Worm (Caenorhabditis elegans) whole organism, L3 larva: ENCODE data around the gene C53A5.13.

Source experiments
- R02D3.7 ChIP-seq: fragments of 150-350 bp; optimal IDR thresholded peaks from 2 replicates; lab custom pipeline; 2014; ENCODE audit warnings: missing biosample characterization, missing genetic modification characterization
- ZK546.5 ChIP-seq: sonication (generic microtip); optimal IDR thresholded peaks from 2 replicates; lab custom pipeline; 2017; ENCODE audit warnings: missing biosample characterization, missing genetic modification characterization
- aly-2 ChIP-seq: fragments of 150-350 bp; optimal IDR thresholded peaks from 2 replicates; lab custom pipeline; 2014; ENCODE audit warnings: missing biosample characterization, missing genetic modification characterization
- ama-1 ChIP-seq: fragments of 150-350 bp; optimal IDR thresholded peaks from 2 replicates; lab custom pipeline; 2018
- ceh-16 ChIP-seq: sonication (generic microtip); optimal IDR thresholded peaks from 2 replicates; lab custom pipeline; 2017; ENCODE audit warnings: missing biosample characterization, missing genetic modification characterization
- ceh-28 ChIP-seq: fragments of 150-350 bp; optimal IDR thresholded peaks from 2 replicates; lab custom pipeline; 2014; ENCODE audit warnings: missing biosample characterization, missing genetic modification reagents, missing genetic modification characterization
- ceh-82 ChIP-seq: fragments of 150-350 bp; optimal IDR thresholded peaks from 2 replicates; lab custom pipeline; 2014; ENCODE audit warnings: missing biosample characterization, missing genetic modification characterization
- ceh-9 ChIP-seq: sonication (generic microtip); optimal IDR thresholded peaks from 2 replicates; lab custom pipeline; 2018; ENCODE audit warnings: missing biosample characterization, missing genetic modification characterization
- daf-12 ChIP-seq: fragments of 150-350 bp; optimal IDR thresholded peaks from 2 replicates; lab custom pipeline; 2014; ENCODE audit warnings: missing biosample characterization, missing genetic modification reagents, missing genetic modification characterization
- egl-27 ChIP-seq: sonication (generic microtip); optimal IDR thresholded peaks from 4 replicates; lab custom pipeline; 2017; ENCODE audit warnings: missing biosample characterization, missing genetic modification reagents, missing genetic modification characterization
- egl-5 ChIP-seq: fragments of 150-350 bp; optimal IDR thresholded peaks from 2 replicates; lab custom pipeline; 2017; ENCODE audit warnings: missing biosample characterization, missing genetic modification reagents, missing genetic modification characterization, inconsistent platforms
- elt-1 ChIP-seq: fragments of 150-350 bp; optimal IDR thresholded peaks from 2 replicates; lab custom pipeline; 2014; ENCODE audit warnings: missing biosample characterization, missing genetic modification characterization
- elt-2 ChIP-seq: sonication (generic microtip); optimal IDR thresholded peaks from 2 replicates; lab custom pipeline; 2016; ENCODE audit warnings: missing genetic modification reagents, mild to moderate bottlenecking, missing genetic modification characterization, missing compliant biosample characterization
- elt-3 ChIP-seq, 3 experiments: fragments of 150-350 bp in 1 of 3; sonication (generic microtip) in 2 of 3; optimal IDR thresholded peaks; 2 replicates in 2 of 3; 4 replicates in 1 of 3; lab custom pipeline; 2014 to 2017; ENCODE audit warnings: missing biosample characterization in 3 of 3, missing genetic modification characterization in 3 of 3
- eor-1 ChIP-seq, 2 experiments: fragments of 150-350 bp; optimal IDR thresholded peaks; 2 replicates each; lab custom pipeline; 2014 to 2018; ENCODE audit warnings: missing biosample characterization in 2 of 2, missing genetic modification characterization in 2 of 2
- fkh-10 ChIP-seq: sonication (generic microtip); optimal IDR thresholded peaks from 2 replicates; lab custom pipeline; 2017; ENCODE audit warnings: missing biosample characterization, missing genetic modification reagents, missing genetic modification characterization
- fkh-2 ChIP-seq: fragments of 150-350 bp; optimal IDR thresholded peaks from 2 replicates; lab custom pipeline; 2014; ENCODE audit warnings: missing biosample characterization, missing genetic modification reagents, missing genetic modification characterization
- fos-1 ChIP-seq: fragments of 150-350 bp; optimal IDR thresholded peaks from 2 replicates; lab custom pipeline; 2014; ENCODE audit warnings: missing biosample characterization, missing genetic modification characterization
- hmg-11 ChIP-seq: sonication (generic microtip); optimal IDR thresholded peaks from 2 replicates; lab custom pipeline; 2016; ENCODE audit warnings: missing genetic modification characterization, missing compliant biosample characterization
- jun-1 ChIP-seq: fragments of 150-350 bp; optimal IDR thresholded peaks from 2 replicates; lab custom pipeline; 2014; ENCODE audit warnings: missing biosample characterization, missing genetic modification reagents, missing genetic modification characterization
- lin-15B ChIP-seq: fragments of 150-350 bp; optimal IDR thresholded peaks from 2 replicates; lab custom pipeline; 2014; ENCODE audit warnings: missing biosample characterization, missing genetic modification characterization
- lin-39 ChIP-seq: fragments of 150-350 bp; optimal IDR thresholded peaks from 2 replicates; lab custom pipeline; 2018; ENCODE audit warnings: missing biosample characterization, missing genetic modification reagents, missing genetic modification characterization
- lsy-12 ChIP-seq: sonication (generic microtip); optimal IDR thresholded peaks from 2 replicates; lab custom pipeline; 2016; ENCODE audit warnings: mild to moderate bottlenecking, missing genetic modification characterization, missing compliant biosample characterization
- mdl-1 ChIP-seq: fragments of 150-350 bp; optimal IDR thresholded peaks from 2 replicates; lab custom pipeline; 2014; ENCODE audit warnings: missing biosample characterization, missing genetic modification characterization
- mml-1 ChIP-seq: fragments of 150-350 bp; sonication (generic microtip); optimal IDR thresholded peaks from 3 replicates; lab custom pipeline; 2014; ENCODE audit warnings: missing biosample characterization, missing genetic modification characterization
- nfya-1 ChIP-seq: sonication (generic microtip); optimal IDR thresholded peaks from 2 replicates; lab custom pipeline; 2017; ENCODE audit warnings: missing genetic modification characterization, mild to moderate bottlenecking, missing compliant biosample characterization, antibody characterized with exemption, moderate library complexity; ENCODE audit not compliant: insufficient read depth
- nhr-11 ChIP-seq: fragments of 150-350 bp; optimal IDR thresholded peaks from 2 replicates; lab custom pipeline; 2014; ENCODE audit warnings: missing biosample characterization, missing genetic modification characterization
- nhr-12 ChIP-seq: fragments of 150-350 bp; optimal IDR thresholded peaks from 2 replicates; lab custom pipeline; 2014; ENCODE audit warnings: missing biosample characterization, missing genetic modification characterization
- nhr-23 ChIP-seq: fragments of 150-350 bp; optimal IDR thresholded peaks from 2 replicates; lab custom pipeline; 2014; ENCODE audit warnings: missing biosample characterization, missing genetic modification reagents, missing genetic modification characterization
- nhr-237 ChIP-seq: fragments of 150-350 bp; optimal IDR thresholded peaks from 2 replicates; lab custom pipeline; 2014; ENCODE audit warnings: missing biosample characterization, missing genetic modification characterization
- nhr-25 ChIP-seq: sonication (generic microtip); optimal IDR thresholded peaks from 2 replicates; lab custom pipeline; 2017; ENCODE audit warnings: missing biosample characterization, missing genetic modification characterization
- nhr-28 ChIP-seq: fragments of 150-350 bp; optimal IDR thresholded peaks from 2 replicates; lab custom pipeline; 2014; ENCODE audit warnings: missing biosample characterization, missing genetic modification characterization
- nhr-43 ChIP-seq: sonication (generic microtip); optimal IDR thresholded peaks from 2 replicates; lab custom pipeline; 2016; ENCODE audit warnings: mild to moderate bottlenecking, missing genetic modification characterization, missing compliant biosample characterization; ENCODE audit not compliant: poor library complexity, severe bottlenecking
- nhr-67 ChIP-seq: fragments of 150-350 bp; optimal IDR thresholded peaks from 2 replicates; lab custom pipeline; 2014; ENCODE audit warnings: missing biosample characterization, missing genetic modification characterization
- nhr-76 ChIP-seq: fragments of 150-350 bp; sonication (generic microtip); optimal IDR thresholded peaks from 5 replicates; lab custom pipeline; 2014; ENCODE audit warnings: missing biosample characterization, missing genetic modification characterization
- nhr-77 ChIP-seq: fragments of 150-350 bp; optimal IDR thresholded peaks from 2 replicates; lab custom pipeline; 2014; ENCODE audit warnings: missing biosample characterization, missing genetic modification characterization
- pha-4 ChIP-seq: fragments of 150-350 bp; optimal IDR thresholded peaks from 2 replicates; lab custom pipeline; 2014; ENCODE audit warnings: missing biosample characterization, missing genetic modification reagents, missing genetic modification characterization
- pqm-1 ChIP-seq: fragments of 150-350 bp; optimal IDR thresholded peaks from 2 replicates; lab custom pipeline; 2017; ENCODE audit warnings: missing biosample characterization, missing genetic modification characterization, inconsistent platforms
- sea-2 ChIP-seq: fragments of 150-350 bp; sonication (generic microtip); optimal IDR thresholded peaks from 4 replicates; lab custom pipeline; 2014; ENCODE audit warnings: missing biosample characterization, missing genetic modification reagents, missing genetic modification characterization
- skn-1 ChIP-seq: fragments of 150-350 bp; optimal IDR thresholded peaks from 2 replicates; lab custom pipeline; 2014; ENCODE audit warnings: missing biosample characterization, missing genetic modification characterization
- snpc-4 ChIP-seq: fragments of 150-350 bp; optimal IDR thresholded peaks from 2 replicates; lab custom pipeline; 2014; ENCODE audit warnings: missing biosample characterization, missing genetic modification characterization
- tbx-2 ChIP-seq: sonication (generic microtip); optimal IDR thresholded peaks from 2 replicates; lab custom pipeline; 2016; ENCODE audit warnings: mild to moderate bottlenecking, missing genetic modification characterization, missing compliant biosample characterization
- unc-39 ChIP-seq: sonication (generic microtip); optimal IDR thresholded peaks from 4 replicates; lab custom pipeline; 2017; ENCODE audit warnings: missing biosample characterization, missing genetic modification characterization
- unc-62 ChIP-seq: fragments of 150-350 bp; sonication (generic microtip); optimal IDR thresholded peaks from 4 replicates; lab custom pipeline; 2014; ENCODE audit warnings: missing biosample characterization, missing genetic modification reagents, missing genetic modification characterization
- zag-1 ChIP-seq: fragments of 150-350 bp; optimal IDR thresholded peaks from 2 replicates; lab custom pipeline; 2014; ENCODE audit warnings: missing biosample characterization, missing genetic modification characterization
- ztf-11 ChIP-seq: fragments of 150-350 bp; optimal IDR thresholded peaks from 2 replicates; lab custom pipeline; 2014; ENCODE audit warnings: missing biosample characterization, missing genetic modification characterization
- ztf-4 ChIP-seq: fragments of 150-350 bp; optimal IDR thresholded peaks from 2 replicates; lab custom pipeline; 2014; ENCODE audit warnings: missing biosample characterization, missing genetic modification characterization

C53A5.13 gene

ce11 chrV:14597005-14597680 is 50.5 kb downstream of the C53A5.13 start, which contains the start of gene pes-9:
Gene pes-9, minus strand, starts transcription at chrV:14597034.
- TF ChIP-seq elt-2 (tag; lab: Kevin White, UChicago) (peak; percentile 68), pqm-1 (tag; lab: Kevin White, UChicago) (peak; percentile 24), ceh-9 (tag; lab: Kevin White, UChicago) (no peak), ztf-11 (tag; lab: Kevin White, UChicago) (no peak), lin-39 (tag; lab: Kevin White, UChicago) (no peak), pha-4 (no peak), nhr-23 (no peak), jun-1 (no peak), nhr-11 (tag; lab: Kevin White, UChicago) (no peak), nhr-28 (no peak), ama-1 (lab: Kevin White, UChicago) (no peak), nhr-76 (no peak), nhr-12 (no peak), ZK546.5 (no peak), skn-1 (no peak), daf-12 (tag; lab: Kevin White, UChicago) (no peak), nhr-25 (tag; lab: Kevin White, UChicago) (no peak), nhr-67 (tag; lab: Kevin White, UChicago) (no peak)

- TF ChIP-seq fkh-2 (tag; lab: Kevin White, UChicago) (no peak), tbx-2 (tag; lab: Kevin White, UChicago) (no peak), ceh-16 (tag; lab: Kevin White, UChicago) (no peak), unc-39 (tag; lab: Kevin White, UChicago) (no peak), egl-27 (no peak), ztf-4 (no peak), nhr-25 (tag; lab: Kevin White, UChicago) (peak; percentile 37), jun-1 (no peak), pqm-1 (tag; lab: Kevin White, UChicago) (peak; percentile 16), nhr-23 (no peak), unc-62 (GFP tag; lab: Kevin White, UChicago) (no peak), elt-2 (tag; lab: Kevin White, UChicago) (peak; percentile 16), zag-1 (tag; lab: Kevin White, UChicago) (no peak), hmg-11 (tag; lab: Kevin White, UChicago) (peak; percentile 44), ceh-28 (tag; lab: Kevin White, UChicago) (no peak), elt-3 (tag; optimal IDR thresholded peaks at IDR 0.05; lab: Kevin White, UChicago) (no peak), ama-1 (lab: Kevin White, UChicago) (no peak), sea-2 (GFP tag; lab: Kevin White, UChicago) (no peak), pha-4 (no peak), ZK546.5 (no peak), lin-39 (tag; lab: Kevin White, UChicago) (peak; percentile 31), egl-5 (tag; lab: Kevin White, UChicago) (peak; percentile 5), eor-1 (tag; optimal IDR thresholded peaks at IDR 0.05; lab: Kevin White, UChicago) (no peak), nhr-11 (tag; lab: Kevin White, UChicago) (no peak), fos-1 (no peak), elt-1 (tag; lab: Kevin White, UChicago) (no peak), nhr-12 (no peak), aly-2 (tag; lab: Kevin White, UChicago) (no peak), skn-1 (no peak), R02D3.7 (no peak), nfya-1 (tag; lab: Kevin White, UChicago) (peak; percentile 44), lin-15B (peak; percentile 65), fkh-10 (no peak), mdl-1 (tag; lab: Kevin White, UChicago) (no peak), mml-1 (tag; lab: Kevin White, UChicago) (no peak), ztf-11 (tag; lab: Kevin White, UChicago) (no peak), ceh-9 (tag; lab: Kevin White, UChicago) (no peak), lsy-12 (tag; lab: Kevin White, UChicago) (no peak), nhr-77 (tag; lab: Kevin White, UChicago) (no peak), nhr-237 (no peak), snpc-4 (peak; percentile 51), ceh-82 (tag; lab: Kevin White, UChicago) (no peak), nhr-76 (no peak), nhr-28 (no peak), daf-12 (tag; lab: Kevin White, UChicago) (no peak), nhr-43 (tag; lab: Kevin White, UChicago) (no peak), nhr-67 (tag; lab: Kevin White, UChicago) (no peak)
- TF ChIP-seq, all 47 proteins: peak for 9
Observed at ce11 chrV:14597681-14598184, 51.1 kb downstream of the C53A5.13 start, which contains the start of gene R11H6.2. Gene R11H6.2, plus strand, starts transcription at chrV:14598006.
